Fruit fly (Drosophila melanogaster) whole organism, embryonic: ENCODE measurements around the gene RhoGDI.

Experiments
- Adf1 ChIP-seq: fragments of 200-800 bp; sonication (Bioruptor generic); IDR thresholded peaks from 2 replicates; pipeline ENCODE4 v1.3.6; 2022; ENCODE audit warnings: missing biosample characterization, missing genetic modification characterization
- Asciz ChIP-seq: fragments of 200-800 bp; sonication (Bioruptor generic); optimal IDR thresholded peaks from 2 replicates; lab custom pipeline; 2017; ENCODE audit warnings: missing biosample characterization, mild to moderate bottlenecking, missing genetic modification characterization, missing genetic modification reagents
- Bteb2 ChIP-seq: fragments of 200-800 bp; sonication (Bioruptor generic); optimal IDR thresholded peaks from 2 replicates; lab custom pipeline; 2016; ENCODE audit warnings: missing biosample characterization, missing genetic modification characterization
- CG10147 ChIP-seq: fragments of 200-800 bp; sonication (Bioruptor generic); optimal IDR thresholded peaks from 2 replicates; lab custom pipeline; 2019; ENCODE audit warnings: missing biosample characterization, mild to moderate bottlenecking, missing genetic modification characterization, moderate library complexity
- CG10431 ChIP-seq: fragments of 200-800 bp; sonication (Bioruptor generic); optimal IDR thresholded peaks from 3 replicates; lab custom pipeline; 2018; ENCODE audit warnings: missing biosample characterization, mild to moderate bottlenecking, missing genetic modification characterization
- CG10462 ChIP-seq: fragments of 200-800 bp; sonication (Bioruptor generic); optimal IDR thresholded peaks from 2 replicates; lab custom pipeline; 2016; ENCODE audit warnings: missing biosample characterization, missing genetic modification characterization
- CG12299 ChIP-seq: fragments of 200-800 bp; sonication (Bioruptor generic); optimal IDR thresholded peaks from 2 replicates; lab custom pipeline; 2018; ENCODE audit warnings: missing biosample characterization, mild to moderate bottlenecking, missing genetic modification characterization
- CG12391 ChIP-seq: fragments of 200-800 bp; sonication (Bioruptor generic); optimal IDR thresholded peaks from 3 replicates; lab custom pipeline; 2018; ENCODE audit warnings: missing biosample characterization, mild to moderate bottlenecking, missing genetic modification characterization, moderate library complexity
- CG13287 ChIP-seq: fragments of 200-800 bp; sonication (Bioruptor generic); IDR thresholded peaks from 2 replicates; pipeline ENCODE4 v1.3.6; 2022; ENCODE audit warnings: missing biosample characterization, missing genetic modification characterization; ENCODE audit not compliant: partially characterized antibody
- CG13775 ChIP-seq: fragments of 200-800 bp; sonication (Bioruptor generic); optimal IDR thresholded peaks from 3 replicates; lab custom pipeline; 2017; ENCODE audit warnings: missing biosample characterization, mild to moderate bottlenecking, missing genetic modification characterization
- CG1529 ChIP-seq: fragments of 200-800 bp; sonication (Bioruptor generic); optimal IDR thresholded peaks from 3 replicates; lab custom pipeline; 2018; ENCODE audit warnings: missing biosample characterization, missing genetic modification characterization
- CG15696 ChIP-seq: fragments of 200-800 bp; sonication (Bioruptor generic); optimal IDR thresholded peaks from 2 replicates; lab custom pipeline; 2019; ENCODE audit warnings: missing biosample characterization, mild to moderate bottlenecking, missing genetic modification characterization, moderate library complexity
- CG1647 ChIP-seq: fragments of 200-800 bp; sonication (Bioruptor generic); optimal IDR thresholded peaks from 3 replicates; lab custom pipeline; 2016; ENCODE audit warnings: missing biosample characterization, missing genetic modification characterization
- CG16779 ChIP-seq: fragments of 200-800 bp; sonication (Bioruptor generic); IDR thresholded peaks from 2 replicates; pipeline ENCODE4 v1.3.6; 2022; ENCODE audit warnings: missing biosample characterization, missing genetic modification characterization
- CG17912 ChIP-seq: fragments of 200-800 bp; sonication (Bioruptor generic); optimal IDR thresholded peaks from 2 replicates; lab custom pipeline; 2018; ENCODE audit warnings: missing biosample characterization, mild to moderate bottlenecking, missing genetic modification characterization
- CG2120 ChIP-seq: fragments of 200-800 bp; sonication (Bioruptor generic); optimal IDR thresholded peaks from 3 replicates; lab custom pipeline; 2016; ENCODE audit warnings: missing biosample characterization, missing genetic modification characterization
- CG4854 ChIP-seq: fragments of 200-800 bp; sonication (Bioruptor generic); optimal IDR thresholded peaks from 2 replicates; lab custom pipeline; 2016; ENCODE audit warnings: missing biosample characterization, missing genetic modification characterization, inconsistent platforms
- CG6689 ChIP-seq: fragments of 200-800 bp; sonication (Bioruptor generic); IDR thresholded peaks from 2 replicates; pipeline ENCODE4 v1.3.6; 2022; ENCODE audit warnings: missing biosample characterization, missing genetic modification characterization
- CG8765 ChIP-seq: fragments of 200-800 bp; sonication (Bioruptor generic); IDR thresholded peaks from 2 replicates; pipeline ENCODE4 v1.3.6; 2022; ENCODE audit warnings: missing biosample characterization, missing genetic modification characterization
- CG9932 ChIP-seq: fragments of 200-800 bp; sonication (Bioruptor generic); IDR thresholded peaks from 2 replicates; pipeline ENCODE4 v1.3.6; 2022; ENCODE audit warnings: missing biosample characterization, missing genetic modification characterization
- CTCF ChIP-seq: fragments of 200-800 bp; sonication (Bioruptor generic); optimal IDR thresholded peaks from 2 replicates; lab custom pipeline; 2017; ENCODE audit warnings: missing biosample characterization, mild to moderate bottlenecking, missing genetic modification characterization, moderate library complexity
- D ChIP-seq, 2 experiments: fragments of 200-800 bp in 1 of 2; fragments of >200 bp in 1 of 2; sonication (Bioruptor generic) in 1 of 2; optimal IDR thresholded peaks; 2 replicates in 1 of 2; 3 replicates in 1 of 2; lab custom pipeline; 2017; ENCODE audit warnings: mild to moderate bottlenecking in 1 of 2, missing biosample characterization in 1 of 2, missing genetic modification characterization in 1 of 2, missing genetic modification reagents in 1 of 2
- Dp ChIP-seq: fragments of 200-800 bp; sonication (Bioruptor generic); optimal IDR thresholded peaks from 2 replicates; lab custom pipeline; 2018; ENCODE audit warnings: missing biosample characterization, mild to moderate bottlenecking, missing genetic modification characterization, moderate library complexity
- Eip74EF ChIP-seq, 2 experiments: fragments of 200-800 bp in 1 of 2; fragments of >200 bp in 1 of 2; sonication (Bioruptor generic) in 1 of 2; optimal IDR thresholded peaks; 2 replicates each; lab custom pipeline; 2017 to 2019; ENCODE audit warnings: missing biosample characterization in 2 of 2, missing genetic modification characterization in 2 of 2, mild to moderate bottlenecking in 1 of 2, moderate library complexity in 1 of 2
- HmgZ ChIP-seq: fragments of 200-800 bp; sonication (Bioruptor generic); optimal IDR thresholded peaks from 2 replicates; lab custom pipeline; 2018; ENCODE audit warnings: missing biosample characterization, mild to moderate bottlenecking, missing genetic modification characterization
- Hmx ChIP-seq: fragments of 200-800 bp; sonication (Bioruptor generic); optimal IDR thresholded peaks from 2 replicates; lab custom pipeline; 2016; ENCODE audit warnings: missing biosample characterization, missing genetic modification characterization
- Hsf ChIP-seq: fragments of 200-800 bp; sonication (Bioruptor generic); optimal IDR thresholded peaks from 3 replicates; lab custom pipeline; 2016; ENCODE audit warnings: missing biosample characterization, missing genetic modification characterization
- Meics ChIP-seq: fragments of 200-800 bp; sonication (Bioruptor generic); optimal IDR thresholded peaks from 2 replicates; lab custom pipeline; 2017; ENCODE audit warnings: missing biosample characterization, mild to moderate bottlenecking, missing genetic modification characterization
- NC2α ChIP-seq: fragments of 200-800 bp; sonication (Bioruptor generic); optimal IDR thresholded peaks from 2 replicates; lab custom pipeline; 2016; ENCODE audit warnings: missing biosample characterization, missing genetic modification characterization
- NFAT ChIP-seq: fragments of 200-800 bp; sonication (Bioruptor generic); IDR thresholded peaks from 2 replicates; pipeline ENCODE4 v1.3.6; 2022; ENCODE audit warnings: missing biosample characterization, missing genetic modification characterization
- Oli ChIP-seq: fragments of 200-800 bp; sonication (Bioruptor generic); optimal IDR thresholded peaks from 2 replicates; lab custom pipeline; 2018; ENCODE audit warnings: missing biosample characterization, mild to moderate bottlenecking, missing genetic modification characterization, moderate library complexity
- Opbp ChIP-seq: fragments of 200-800 bp; sonication (Bioruptor generic); IDR thresholded peaks from 3 replicates; pipeline ENCODE4 v1.3.6; 2022; ENCODE audit warnings: missing biosample characterization, missing genetic modification characterization; ENCODE audit not compliant: partially characterized antibody
- Ravus ChIP-seq: fragments of 200-800 bp; sonication (Bioruptor generic); IDR thresholded peaks from 2 replicates; pipeline ENCODE4 v1.3.6; 2022; ENCODE audit warnings: missing biosample characterization, missing genetic modification characterization
- Rx ChIP-seq: fragments of 200-800 bp; sonication (Bioruptor generic); IDR thresholded peaks from 2 replicates; pipeline ENCODE4 v1.3.6; 2022; ENCODE audit warnings: missing biosample characterization, missing genetic modification characterization
- Stat92E ChIP-seq, 3 experiments: fragments of >200 bp in 2 of 3; fragments of 200-800 bp in 1 of 3; sonication (Bioruptor generic) in 1 of 3; optimal IDR thresholded peaks; 2 replicates each; lab custom pipeline; 2017 to 2019; ENCODE audit warnings: missing biosample characterization in 3 of 3, missing genetic modification characterization in 3 of 3, mild to moderate bottlenecking in 1 of 3, moderate library complexity in 1 of 3
- Taf1 ChIP-seq: fragments of 200-800 bp; sonication (Bioruptor generic); IDR thresholded peaks from 2 replicates; pipeline ENCODE4 v1.3.6; 2022; ENCODE audit warnings: missing biosample characterization, missing genetic modification characterization
- Trl ChIP-seq, 3 experiments: fragments of >200 bp in 2 of 3; fragments of 200-800 bp in 1 of 3; sonication (Bioruptor generic) in 1 of 3; optimal IDR thresholded peaks; 2 replicates in 1 of 3; 3 replicates in 2 of 3; lab custom pipeline; 2016 to 2017; ENCODE audit warnings: missing biosample characterization in 1 of 3, missing genetic modification characterization in 1 of 3
- abd-A ChIP-seq: fragments of 200-800 bp; sonication (Bioruptor generic); optimal IDR thresholded peaks from 3 replicates; lab custom pipeline; 2019; ENCODE audit warnings: missing biosample characterization, mild to moderate bottlenecking, missing genetic modification characterization, moderate library complexity
- cato ChIP-seq: fragments of 200-800 bp; sonication (Bioruptor generic); optimal IDR thresholded peaks from 2 replicates; lab custom pipeline; 2016; ENCODE audit warnings: missing biosample characterization, missing genetic modification characterization, borderline replicate concordance
- cg ChIP-seq: fragments of 200-800 bp; sonication (Bioruptor generic); optimal IDR thresholded peaks from 3 replicates; lab custom pipeline; 2019; ENCODE audit warnings: missing biosample characterization, mild to moderate bottlenecking, missing genetic modification characterization, moderate library complexity
- crol ChIP-seq: fragments of 200-800 bp; sonication (Bioruptor generic); IDR thresholded peaks from 2 replicates; pipeline ENCODE4 v1.3.6; 2022; ENCODE audit warnings: missing biosample characterization, missing genetic modification characterization
- dpn ChIP-seq, 2 experiments: fragments of 200-800 bp; sonication (Bioruptor generic); optimal IDR thresholded peaks; 3 replicates each; lab custom pipeline; 2016; ENCODE audit warnings: missing biosample characterization in 2 of 2, missing genetic modification characterization in 2 of 2
- dysf ChIP-seq: fragments of 200-800 bp; sonication (Bioruptor generic); IDR thresholded peaks from 3 replicates; pipeline ENCODE4 v1.3.6; 2022; ENCODE audit warnings: missing biosample characterization, missing genetic modification characterization
- fu2 ChIP-seq: fragments of 200-800 bp; sonication (Bioruptor generic); optimal IDR thresholded peaks from 2 replicates; lab custom pipeline; 2016; ENCODE audit warnings: missing biosample characterization, missing genetic modification characterization
- gro ChIP-seq: fragments of 200-800 bp; sonication (Bioruptor generic); optimal IDR thresholded peaks from 2 replicates; lab custom pipeline; 2016; ENCODE audit warnings: missing biosample characterization, missing genetic modification characterization
- gsb-n ChIP-seq: fragments of 200-800 bp; sonication (Bioruptor generic); optimal IDR thresholded peaks from 3 replicates; lab custom pipeline; 2018; ENCODE audit warnings: missing biosample characterization, mild to moderate bottlenecking, missing genetic modification characterization
- jumu ChIP-seq: fragments of 200-800 bp; sonication (Bioruptor generic); optimal IDR thresholded peaks from 3 replicates; lab custom pipeline; 2016; ENCODE audit warnings: missing biosample characterization, missing genetic modification characterization
- onecut ChIP-seq: fragments of 200-800 bp; sonication (Bioruptor generic); IDR thresholded peaks from 2 replicates; pipeline ENCODE4 v1.3.6; 2022; ENCODE audit warnings: missing biosample characterization, missing genetic modification characterization
- schlank ChIP-seq: fragments of 200-800 bp; sonication (Bioruptor generic); optimal IDR thresholded peaks from 2 replicates; lab custom pipeline; 2018; ENCODE audit warnings: missing biosample characterization, mild to moderate bottlenecking, missing genetic modification characterization
- ssp ChIP-seq: fragments of 200-800 bp; sonication (Bioruptor generic); IDR thresholded peaks from 2 replicates; pipeline ENCODE4 v1.3.6; 2022; ENCODE audit warnings: missing biosample characterization, missing genetic modification characterization

RhoGDI gene

dm6 chr3L:19924771-19925304 lies 3.7 kb upstream of the RhoGDI start, which contains the start of gene Grasp65 (continued):
- TF ChIP-seq Asciz (GFP tag; lab: Kevin White, UChicago) (no peak), CG13287 (peak; percentile 51; the same call in 1 of the 2 replicates), Trl (optimal IDR thresholded peaks at IDR 0.05; lab: Kevin White, UChicago) (no peak), Trl (GFP tag; optimal IDR thresholded peaks at IDR 0.05; lab: Kevin White, UChicago) (no peak), Meics (GFP tag; lab: Kevin White, UChicago) (peak; percentile 14), CTCF (no peak), ssp (GFP tag; lab: Robert Waterston, UW) (no peak), NFAT (GFP tag; lab: Robert Waterston, UW) (no peak), Taf1 (GFP tag; lab: Robert Waterston, UW) (no peak), CG1647 (GFP tag; lab: Kevin White, UChicago) (no peak), crol (no peak), CG10147 (GFP tag; lab: Kevin White, UChicago) (peak; percentile 28), onecut (GFP tag; lab: Robert Waterston, UW) (no peak), CG12299 (tag; lab: Kevin White, UChicago) (no peak), Stat92E (GFP tag; optimal IDR thresholded peaks at IDR 0.05; lab: Kevin White, UChicago) (peak in 1 of 3 experiments; percentile 6), gsb-n (no peak), cato (no peak), CG16779 (GFP tag; lab: Robert Waterston, UW) (no peak), fu2 (GFP tag; lab: Kevin White, UChicago) (no peak), Oli (no peak), schlank (no peak), Ravus (GFP tag; lab: Robert Waterston, UW) (no peak), abd-A (tag; lab: Kevin White, UChicago) (no peak), CG10462 (GFP tag; lab: Kevin White, UChicago) (no peak), CG10431 (no peak), CG15696 (no peak), Hsf (no peak), CG13775 (GFP tag; lab: Kevin White, UChicago) (no peak), HmgZ (peak; percentile 53), NC2α (GFP tag; lab: Kevin White, UChicago) (no peak), Eip74EF (GFP tag; optimal IDR thresholded peaks at IDR 0.05; lab: Kevin White, UChicago) (no peak), D (optimal IDR thresholded peaks at IDR 0.05; lab: Kevin White, UChicago) (no peak), D (GFP tag; optimal IDR thresholded peaks at IDR 0.05; lab: Kevin White, UChicago) (no peak), gro (no peak), Dp (GFP tag; lab: Kevin White, UChicago) (peak; percentile 3), CG4854 (GFP tag; lab: Kevin White, UChicago) (no peak), CG9932 (0 out of 2 replicates have a peak, but pooled peaks have one; percentile 11), CG8765 (GFP tag; lab: Robert Waterston, UW) (no peak), CG12391 (tag; lab: Kevin White, UChicago) (peak; percentile 35), jumu (no peak), CG17912 (GFP tag; lab: Kevin White, UChicago) (no peak), Opbp (GFP tag; lab: Robert Waterston, UW) (peak; percentile 66; the same call in 2 of the 3 replicates), Bteb2 (GFP tag; lab: Kevin White, UChicago) (no peak), dpn (GFP tag; optimal IDR thresholded peaks at IDR 0.05; lab: Kevin White, UChicago) (no peak), dysf (GFP tag; lab: Robert Waterston, UW) (0 out of 3 replicates have a peak, but pooled peaks have one; percentile 17), Adf1 (GFP tag; lab: Robert Waterston, UW) (no peak), Hmx (GFP tag; lab: Kevin White, UChicago) (no peak), CG6689 (GFP tag; lab: Robert Waterston, UW) (no peak), cg (GFP tag; lab: Kevin White, UChicago) (no peak), Rx (GFP tag; lab: Robert Waterston, UW) (no peak), CG1529 (GFP tag; lab: Kevin White, UChicago) (no peak), CG2120 (GFP tag; lab: Kevin White, UChicago) (no peak)
